Fruit fly (Drosophila melanogaster) whole organism, embryonic: ENCODE results near the gene TwdlL.

Experiments
- ATbp ChIP-seq: fragments of 200-800 bp; sonication (Bioruptor generic); optimal IDR thresholded peaks from 2 replicates; lab custom pipeline; 2017; ENCODE audit warnings: missing biosample characterization, mild to moderate bottlenecking, missing genetic modification characterization, missing genetic modification reagents
- Adf1 ChIP-seq: fragments of 200-800 bp; sonication (Bioruptor generic); IDR thresholded peaks from 2 replicates; pipeline ENCODE4 v1.3.6; 2022; ENCODE audit warnings: missing biosample characterization, missing genetic modification characterization
- Aef1 ChIP-seq: fragments of 200-800 bp; sonication (Bioruptor generic); IDR thresholded peaks from 3 replicates; pipeline ENCODE4 v1.3.6; 2022; ENCODE audit warnings: missing biosample characterization, missing genetic modification characterization
- Atf-2 ChIP-seq: fragments of 200-800 bp; sonication (Bioruptor generic); optimal IDR thresholded peaks from 2 replicates; lab custom pipeline; 2016; ENCODE audit warnings: missing biosample characterization, missing genetic modification characterization
- Bgb ChIP-seq: fragments of 200-800 bp; sonication (Bioruptor generic); IDR thresholded peaks from 2 replicates; pipeline ENCODE4 v1.3.6; 2022; ENCODE audit warnings: missing biosample characterization, missing genetic modification characterization; ENCODE audit not compliant: partially characterized antibody
- C15 ChIP-seq: fragments of 200-800 bp; sonication (Bioruptor generic); IDR thresholded peaks from 3 replicates; pipeline ENCODE4 v1.3.6; 2022; ENCODE audit warnings: missing biosample characterization, missing genetic modification characterization
- CG10543 ChIP-seq: fragments of 200-800 bp; sonication (Bioruptor generic); optimal IDR thresholded peaks from 3 replicates; lab custom pipeline; 2017; ENCODE audit warnings: missing biosample characterization, mild to moderate bottlenecking, missing genetic modification characterization, moderate library complexity
- CG10565 ChIP-seq: fragments of 200-800 bp; sonication (Bioruptor generic); optimal IDR thresholded peaks from 3 replicates; lab custom pipeline; 2016; ENCODE audit warnings: missing biosample characterization, mild to moderate bottlenecking, missing genetic modification characterization
- CG11723 ChIP-seq: fragments of 200-800 bp; sonication (Bioruptor generic); optimal IDR thresholded peaks from 2 replicates; lab custom pipeline; 2017; ENCODE audit warnings: missing biosample characterization, mild to moderate bottlenecking, missing genetic modification characterization
- CG15073 ChIP-seq: fragments of 200-800 bp; sonication (Bioruptor generic); optimal IDR thresholded peaks from 2 replicates; lab custom pipeline; 2016; ENCODE audit warnings: missing biosample characterization, missing genetic modification characterization
- CG1529 ChIP-seq: fragments of 200-800 bp; sonication (Bioruptor generic); optimal IDR thresholded peaks from 3 replicates; lab custom pipeline; 2018; ENCODE audit warnings: missing biosample characterization, missing genetic modification characterization
- CG1602 ChIP-seq: fragments of 200-800 bp; sonication (Bioruptor generic); optimal IDR thresholded peaks from 3 replicates; lab custom pipeline; 2016; ENCODE audit warnings: missing biosample characterization, missing genetic modification characterization
- CG1603 ChIP-seq: fragments of 200-800 bp; sonication (Bioruptor generic); optimal IDR thresholded peaks from 2 replicates; lab custom pipeline; 2019; ENCODE audit warnings: missing biosample characterization, mild to moderate bottlenecking, missing genetic modification characterization, moderate library complexity
- CG16863 ChIP-seq: fragments of 200-800 bp; sonication (Bioruptor generic); optimal IDR thresholded peaks from 3 replicates; lab custom pipeline; 2016; ENCODE audit warnings: missing biosample characterization, missing genetic modification characterization
- CG2889 ChIP-seq: fragments of 200-800 bp; sonication (Bioruptor generic); IDR thresholded peaks from 3 replicates; pipeline ENCODE4 v1.3.6; 2022; ENCODE audit warnings: missing biosample characterization, missing genetic modification characterization
- CG30020 ChIP-seq: fragments of 200-800 bp; optimal IDR thresholded peaks from 2 replicates; lab custom pipeline; 2019; ENCODE audit warnings: missing biosample characterization, mild to moderate bottlenecking, missing genetic modification characterization, moderate library complexity
- CG30431 ChIP-seq: fragments of 200-800 bp; sonication (Bioruptor generic); optimal IDR thresholded peaks from 2 replicates; lab custom pipeline; 2017; ENCODE audit warnings: missing biosample characterization, missing genetic modification characterization
- CG42726 ChIP-seq: fragments of 200-800 bp; sonication (Bioruptor generic); IDR thresholded peaks from 2 replicates; pipeline ENCODE4 v1.3.6; 2022; ENCODE audit warnings: missing biosample characterization, missing genetic modification characterization; ENCODE audit not compliant: partially characterized antibody
- CG4854 ChIP-seq: fragments of 200-800 bp; sonication (Bioruptor generic); optimal IDR thresholded peaks from 2 replicates; lab custom pipeline; 2016; ENCODE audit warnings: missing biosample characterization, missing genetic modification characterization, inconsistent platforms
- CG5245 ChIP-seq: fragments of 200-800 bp; sonication (Bioruptor generic); optimal IDR thresholded peaks from 3 replicates; lab custom pipeline; 2016; ENCODE audit warnings: missing biosample characterization, missing genetic modification characterization
- CG8388 ChIP-seq: fragments of 200-800 bp; sonication (Bioruptor generic); optimal IDR thresholded peaks from 2 replicates; lab custom pipeline; 2019; ENCODE audit warnings: missing biosample characterization, mild to moderate bottlenecking, missing genetic modification characterization, moderate library complexity
- CG9727 ChIP-seq: fragments of 200-800 bp; sonication (Bioruptor generic); optimal IDR thresholded peaks from 3 replicates; lab custom pipeline; 2017; ENCODE audit warnings: missing biosample characterization, mild to moderate bottlenecking, missing genetic modification characterization
- D19B ChIP-seq: fragments of 200-800 bp; sonication (Bioruptor generic); optimal IDR thresholded peaks from 2 replicates; lab custom pipeline; 2017; ENCODE audit warnings: missing biosample characterization, mild to moderate bottlenecking, missing genetic modification characterization
- Dip3 ChIP-seq: fragments of 200-800 bp; sonication (Bioruptor generic); optimal IDR thresholded peaks from 3 replicates; lab custom pipeline; 2016; ENCODE audit warnings: missing biosample characterization, missing genetic modification characterization
- Doc3 ChIP-seq: fragments of 200-800 bp; sonication (Bioruptor generic); IDR thresholded peaks from 3 replicates; pipeline ENCODE4 v1.3.6; 2022; ENCODE audit warnings: missing biosample characterization, missing genetic modification characterization; ENCODE audit not compliant: partially characterized antibody
- H15 ChIP-seq: fragments of 200-800 bp; sonication (Bioruptor generic); IDR thresholded peaks from 3 replicates; pipeline ENCODE4 v1.3.6; 2022; ENCODE audit warnings: missing biosample characterization, missing genetic modification characterization
- H2.0 ChIP-seq: fragments of 200-800 bp; sonication (Bioruptor generic); IDR thresholded peaks from 2 replicates; pipeline ENCODE4 v1.3.6; 2022; ENCODE audit warnings: missing biosample characterization, missing genetic modification characterization
- Hr3 ChIP-seq: fragments of 200-800 bp; sonication (Bioruptor generic); optimal IDR thresholded peaks from 3 replicates; lab custom pipeline; 2016; ENCODE audit warnings: missing biosample characterization, missing genetic modification characterization
- Hsf ChIP-seq: fragments of 200-800 bp; sonication (Bioruptor generic); optimal IDR thresholded peaks from 3 replicates; lab custom pipeline; 2016; ENCODE audit warnings: missing biosample characterization, missing genetic modification characterization
- MESR4 ChIP-seq: fragments of 200-800 bp; sonication (Bioruptor generic); optimal IDR thresholded peaks from 2 replicates; lab custom pipeline; 2018; ENCODE audit warnings: missing biosample characterization, mild to moderate bottlenecking, missing genetic modification characterization, moderate library complexity
- Meics ChIP-seq: fragments of 200-800 bp; sonication (Bioruptor generic); optimal IDR thresholded peaks from 2 replicates; lab custom pipeline; 2017; ENCODE audit warnings: missing biosample characterization, mild to moderate bottlenecking, missing genetic modification characterization
- NC2α ChIP-seq: fragments of 200-800 bp; sonication (Bioruptor generic); optimal IDR thresholded peaks from 2 replicates; lab custom pipeline; 2016; ENCODE audit warnings: missing biosample characterization, missing genetic modification characterization
- NFAT ChIP-seq: fragments of 200-800 bp; sonication (Bioruptor generic); IDR thresholded peaks from 2 replicates; pipeline ENCODE4 v1.3.6; 2022; ENCODE audit warnings: missing biosample characterization, missing genetic modification characterization
- NK7.1 ChIP-seq: fragments of 200-800 bp; sonication (Bioruptor generic); optimal IDR thresholded peaks from 3 replicates; lab custom pipeline; 2016; ENCODE audit warnings: missing biosample characterization, missing genetic modification characterization
- Opbp ChIP-seq: fragments of 200-800 bp; sonication (Bioruptor generic); IDR thresholded peaks from 3 replicates; pipeline ENCODE4 v1.3.6; 2022; ENCODE audit warnings: missing biosample characterization, missing genetic modification characterization; ENCODE audit not compliant: partially characterized antibody
- Sox100B ChIP-seq: fragments of 200-800 bp; sonication (Bioruptor generic); optimal IDR thresholded peaks from 3 replicates; lab custom pipeline; 2018; ENCODE audit warnings: missing biosample characterization, mild to moderate bottlenecking, missing genetic modification characterization
- aop ChIP-seq: fragments of 200-800 bp; sonication (Bioruptor generic); IDR thresholded peaks from 2 replicates; pipeline ENCODE4 v1.3.6; 2022; ENCODE audit warnings: missing biosample characterization, missing genetic modification characterization
- bbx ChIP-seq: fragments of 200-800 bp; sonication (Bioruptor generic); IDR thresholded peaks from 2 replicates; pipeline ENCODE4 v1.3.6; 2022; ENCODE audit warnings: missing biosample characterization, missing genetic modification characterization; ENCODE audit not compliant: partially characterized antibody
- fru ChIP-seq: fragments of >200 bp; optimal IDR thresholded peaks from 2 replicates; lab custom pipeline; 2017
- hb ChIP-seq: fragments of 200-800 bp; sonication (Bioruptor generic); IDR thresholded peaks from 3 replicates; pipeline ENCODE4 v1.3.6; 2022; ENCODE audit warnings: missing biosample characterization, missing genetic modification characterization; ENCODE audit not compliant: partially characterized antibody
- hkb ChIP-seq, 2 experiments: fragments of 200-800 bp in 1 of 2; fragments of >200 bp in 1 of 2; sonication (Bioruptor generic) in 1 of 2; IDR thresholded peaks in 1 of 2; optimal IDR thresholded peaks in 1 of 2; 2 replicates each; pipeline versions ENCODE4 v1.3.6 to Lab custom; 2017 to 2022; ENCODE audit warnings: missing biosample characterization in 1 of 2, missing genetic modification characterization in 1 of 2
- ind ChIP-seq: fragments of 200-800 bp; sonication (Bioruptor generic); optimal IDR thresholded peaks from 3 replicates; lab custom pipeline; 2016; ENCODE audit warnings: missing biosample characterization, missing genetic modification characterization
- knrl ChIP-seq: fragments of 200-800 bp; sonication (Bioruptor generic); IDR thresholded peaks from 3 replicates; pipeline ENCODE4 v1.3.6; 2022; ENCODE audit warnings: missing biosample characterization, missing genetic modification characterization; ENCODE audit not compliant: partially characterized antibody
- lov ChIP-seq, 2 experiments: fragments of 200-800 bp in 1 of 2; fragments of >200 bp in 1 of 2; sonication (Bioruptor generic) in 1 of 2; IDR thresholded peaks in 1 of 2; optimal IDR thresholded peaks in 1 of 2; 2 replicates in 1 of 2; 3 replicates in 1 of 2; pipeline versions ENCODE4 v1.3.6 to Lab custom; 2017 to 2022; ENCODE audit warnings: missing biosample characterization in 1 of 2, missing genetic modification characterization in 1 of 2
- nau ChIP-seq: fragments of 200-800 bp; sonication (Bioruptor generic); optimal IDR thresholded peaks from 3 replicates; lab custom pipeline; 2017; ENCODE audit warnings: missing biosample characterization, mild to moderate bottlenecking, missing genetic modification characterization, missing genetic modification reagents
- odd ChIP-seq: fragments of 200-800 bp; sonication (Bioruptor generic); optimal IDR thresholded peaks from 2 replicates; lab custom pipeline; 2017; ENCODE audit warnings: missing biosample characterization, mild to moderate bottlenecking, missing genetic modification characterization
- sr ChIP-seq: fragments of 200-800 bp; sonication (Bioruptor generic); IDR thresholded peaks from 3 replicates; pipeline ENCODE4 v1.3.6; 2022; ENCODE audit warnings: missing biosample characterization, missing genetic modification characterization
- sug ChIP-seq: fragments of 200-800 bp; optimal IDR thresholded peaks from 2 replicates; lab custom pipeline; 2019; ENCODE audit warnings: missing biosample characterization, mild to moderate bottlenecking, missing genetic modification characterization, moderate library complexity
- tll ChIP-seq, 2 experiments: fragments of 200-800 bp in 1 of 2; fragments of >200 bp in 1 of 2; sonication (Bioruptor generic) in 1 of 2; optimal IDR thresholded peaks; 2 replicates each; lab custom pipeline; 2017 to 2019; ENCODE audit warnings: missing biosample characterization in 2 of 2, missing genetic modification characterization in 2 of 2, mild to moderate bottlenecking in 1 of 2, moderate library complexity in 1 of 2
- trh ChIP-seq: fragments of 200-800 bp; sonication (Bioruptor generic); optimal IDR thresholded peaks from 2 replicates; lab custom pipeline; 2016; ENCODE audit warnings: missing biosample characterization, missing genetic modification characterization

The TwdlL gene

dm6 chr3R:26654594-26654993 lies 29.1 kb upstream of the TwdlL start (continued):
- TF ChIP-seq Hr3 (GFP tag; lab: Kevin White, UChicago) (peak; percentile 25), CG42726 (GFP tag; lab: Robert Waterston, UW) (no peak), odd (no peak), sr (GFP tag; lab: Robert Waterston, UW) (no peak; the same call in 2 of the 3 replicates), tll (GFP tag; optimal IDR thresholded peaks at IDR 0.05; lab: Kevin White, UChicago) (no peak), NC2α (GFP tag; lab: Kevin White, UChicago) (peak; percentile 7), knrl (GFP tag; lab: Robert Waterston, UW) (no peak), CG1603 (no peak), CG1529 (GFP tag; lab: Kevin White, UChicago) (no peak), NK7.1 (GFP tag; lab: Kevin White, UChicago) (no peak), CG30020 (tag; lab: Kevin White, UChicago) (no peak), CG8388 (GFP tag; lab: Kevin White, UChicago) (peak; percentile 26), CG5245 (GFP tag; lab: Kevin White, UChicago) (peak; percentile 30), D19B (GFP tag; lab: Kevin White, UChicago) (no peak), Dip3 (GFP tag; lab: Kevin White, UChicago) (peak; percentile 32), CG10565 (GFP tag; lab: Kevin White, UChicago) (no peak), Opbp (GFP tag; lab: Robert Waterston, UW) (no peak), Doc3 (no peak), C15 (GFP tag; lab: Robert Waterston, UW) (no peak), Hsf (GFP tag; lab: Kevin White, UChicago) (peak; percentile 56), CG1602 (GFP tag; lab: Kevin White, UChicago) (peak; percentile 1), CG11723 (GFP tag; lab: Kevin White, UChicago) (no peak), sug (tag; lab: Kevin White, UChicago) (no peak), CG30431 (peak; percentile 1), trh (no peak), CG15073 (GFP tag; lab: Kevin White, UChicago) (no peak), Adf1 (GFP tag; lab: Robert Waterston, UW) (no peak), Aef1 (GFP tag; lab: Robert Waterston, UW) (peak; percentile 52; the same call in 1 of the 3 replicates), MESR4 (GFP tag; lab: Kevin White, UChicago) (no peak), H15 (GFP tag; lab: Robert Waterston, UW) (0 out of 3 replicates have a peak, but pooled peaks have one; percentile 29), fru (lab: Kevin White, UChicago) (no peak), ind (peak; percentile 66), nau (GFP tag; lab: Kevin White, UChicago) (peak; percentile 47), lov (optimal IDR thresholded peaks at IDR 0.05; lab: Kevin White, UChicago) (no peak), lov (GFP tag; IDR thresholded peaks at IDR 0.05; lab: Robert Waterston, UW) (no peak), CG9727 (GFP tag; lab: Kevin White, UChicago) (peak; percentile 39), Atf-2 (peak; percentile 1), aop (GFP tag; lab: Robert Waterston, UW) (no peak), H2.0 (GFP tag; lab: Robert Waterston, UW) (peak; percentile 33; the same call in 1 of the 2 replicates), bbx (GFP tag; lab: Robert Waterston, UW) (no peak), CG4854 (GFP tag; lab: Kevin White, UChicago) (no peak), Bgb (GFP tag; lab: Robert Waterston, UW) (no peak), Meics (GFP tag; lab: Kevin White, UChicago) (peak; percentile 65), hb (GFP tag; lab: Robert Waterston, UW) (no peak), ATbp (peak; percentile 14), hkb (optimal IDR thresholded peaks at IDR 0.05; lab: Kevin White, UChicago) (no peak), hkb (GFP tag; IDR thresholded peaks at IDR 0.05; lab: Robert Waterston, UW) (peak; percentile 69), NFAT (peak; percentile 37; the same call in 1 of the 2 replicates), CG10543 (no peak), CG16863 (GFP tag; lab: Kevin White, UChicago) (no peak), CG2889 (GFP tag; lab: Robert Waterston, UW) (0 out of 3 replicates have a peak, but pooled peaks have one; percentile 7), Sox100B (GFP tag; lab: Kevin White, UChicago) (peak; percentile 54)
